Fruit fly (Drosophila melanogaster): ENCODE measurements around the gene Nhe1.

- TF ChIP-seq Abd-B (GFP tag; optimal IDR thresholded peaks at IDR 0.05): no peak
- TF ChIP-seq h (GFP tag; optimal IDR thresholded peaks at IDR 0.05): no peak
- TF ChIP-seq lola (GFP tag; optimal IDR thresholded peaks at IDR 0.05): no peak
- no peak for TF ChIP-seq dl (GFP tag; optimal IDR thresholded peaks at IDR 0.05; ENCODE audit: insufficient read depth in 1 of 2, partially characterized antibody in 2 of 2)
- no peak for TF ChIP-seq br (GFP tag; optimal IDR thresholded peaks at IDR 0.05)
- no peak for TF ChIP-seq jim (GFP tag; optimal IDR thresholded peaks at IDR 0.05)
- TF ChIP-seq Hr83 (GFP tag; optimal IDR thresholded peaks at IDR 0.05; ENCODE audit: poor library complexity, severe bottlenecking): no peak
These were observed 15.9 kb upstream of the Nhe1 start for dm6 chr2L:122167-123006.
